Worm (Caenorhabditis elegans): ENCODE data around the gene Y17G9B.5.

- TF ChIP-seq ama-1 (optimal IDR thresholded peaks at IDR 0.05) = no peak
- no peak for TF ChIP-seq nhr-11 (tag; optimal IDR thresholded peaks at IDR 0.05)
- no peak for TF ChIP-seq Y22D7AL.16 (tag; optimal IDR thresholded peaks at IDR 0.05)
- no peak for TF ChIP-seq lin-11 (tag; optimal IDR thresholded peaks at IDR 0.05)
- TF ChIP-seq syd-9 (tag; optimal IDR thresholded peaks at IDR 0.05) = no peak
- no peak for TF ChIP-seq pha-2 (tag; optimal IDR thresholded peaks at IDR 0.05)
- no peak for TF ChIP-seq eyg-1 (tag; optimal IDR thresholded peaks at IDR 0.05)
- TF ChIP-seq che-1 (tag; optimal IDR thresholded peaks at IDR 0.05) = no peak
Observed at ce11 chrIV:4789445-4789844, 39.4 kb downstream of the Y17G9B.5 start, which contains the start of gene R11E3.1.

Measured in whole organism, late embryonic.